Worm (Caenorhabditis elegans): ENCODE results near the gene T13C2.2.

T13C2.2 gene

DNA sequence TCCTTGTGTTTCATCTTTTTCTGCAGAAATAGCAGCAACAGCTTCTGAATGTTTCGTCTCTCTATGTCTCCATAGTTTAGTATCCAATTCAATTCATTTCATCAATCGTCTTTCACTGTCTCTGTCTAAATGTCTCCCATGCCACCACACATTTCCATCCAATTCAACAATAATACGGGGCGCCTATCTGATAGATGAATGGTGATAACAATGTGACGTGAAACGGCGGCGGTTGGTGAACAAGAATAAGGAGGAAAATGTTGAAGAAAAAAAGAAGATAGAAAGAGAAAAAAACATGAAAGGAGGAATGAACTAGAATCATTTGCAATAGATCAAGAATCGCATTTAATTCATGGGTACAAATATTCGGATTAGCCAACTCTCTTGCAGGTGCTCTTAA, 30.4 kb downstream of the T13C2.2 start:
- TF ChIP-seq snpc-1.2 (GFP tag; IDR thresholded peaks at IDR 0.05) (no peak), set-16 (GFP tag; IDR thresholded peaks at IDR 0.05) (no peak), nhr-41 (GFP tag; IDR thresholded peaks at IDR 0.05) (no peak), ceh-32 (tag; optimal IDR thresholded peaks at IDR 0.05; ENCODE audit: poor library complexity) (no peak), duxl-1 (tag; optimal IDR thresholded peaks at IDR 0.05; ENCODE audit: poor library complexity) (no peak), mep-1 (tag; optimal IDR thresholded peaks at IDR 0.05) (peak; percentile 61), zip-2 (tag; optimal IDR thresholded peaks at IDR 0.05) (no peak), zag-1 (tag; optimal IDR thresholded peaks at IDR 0.05) (no peak), daf-12 (tag; optimal IDR thresholded peaks at IDR 0.05) (no peak), nhr-28 (tag; optimal IDR thresholded peaks at IDR 0.05) (peak; percentile 92), F49E8.2 (tag; optimal IDR thresholded peaks at IDR 0.05; ENCODE audit: borderline replicate concordance) (no peak), Y5F2A.4 (GFP tag; optimal IDR thresholded peaks at IDR 0.05) (no peak), madf-5 (GFP tag; IDR thresholded peaks at IDR 0.05) (no peak), daf-8 (GFP tag; IDR thresholded peaks at IDR 0.05) (no peak), hlh-30 (tag; optimal IDR thresholded peaks at IDR 0.05; ENCODE audit: insufficient read depth) (peak; percentile 68), unc-130 (GFP tag; optimal IDR thresholded peaks at IDR 0.05) (no peak), nhr-102 (tag; optimal IDR thresholded peaks at IDR 0.05) (no peak), aly-2 (tag; optimal IDR thresholded peaks at IDR 0.05) (no peak), lim-7 (GFP tag; IDR thresholded peaks at IDR 0.05) (no peak), vab-7 (GFP tag; IDR thresholded peaks at IDR 0.05) (no peak), lir-3 (tag; optimal IDR thresholded peaks at IDR 0.05) (no peak), snpc-4 (tag; optimal IDR thresholded peaks at IDR 0.05) (no peak), mes-2 (tag; optimal IDR thresholded peaks at IDR 0.05; ENCODE audit: poor library complexity, severe bottlenecking) (peak; percentile 46), ceh-28 (tag; optimal IDR thresholded peaks at IDR 0.05) (no peak), gei-8 (GFP tag; optimal IDR thresholded peaks at IDR 0.05) (peak; percentile 13), F10B5.3 (tag; optimal IDR thresholded peaks at IDR 0.05) (no peak), ceh-82 (tag; optimal IDR thresholded peaks at IDR 0.05) (no peak), unc-39 (tag; optimal IDR thresholded peaks at IDR 0.05) (no peak), lin-13 (GFP tag; optimal IDR thresholded peaks at IDR 0.05) (no peak), saeg-2 (GFP tag; IDR thresholded peaks at IDR 0.05) (no peak), T20F7.1 (GFP tag; optimal IDR thresholded peaks at IDR 0.05) (no peak), R02D3.7 (tag; optimal IDR thresholded peaks at IDR 0.05) (no peak), unc-62 (GFP tag; optimal IDR thresholded peaks at IDR 0.05 in 1 of 2) (peak in 1 of 2 experiments; percentile 99), unc-62 (tag; optimal IDR thresholded peaks at IDR 0.05) (no peak), arid-1 (GFP tag; conservative IDR thresholded peaks at IDR 0.05) (no peak), tag-97 (GFP tag; IDR thresholded peaks at IDR 0.05) (no peak), dmd-6 (GFP tag; IDR thresholded peaks at IDR 0.05) (peak; percentile 80), attf-4 (tag; optimal IDR thresholded peaks at IDR 0.05) (no peak), spr-1 (tag; optimal IDR thresholded peaks at IDR 0.05) (no peak), egl-27 (tag; optimal IDR thresholded peaks at IDR 0.05) (no peak), sdz-12 (GFP tag; optimal IDR thresholded peaks at IDR 0.05) (no peak), mdt-29 (GFP tag; IDR thresholded peaks at IDR 0.05) (no peak), daf-19 (GFP tag; conservative IDR thresholded peaks at IDR 0.05) (no peak), zip-11 (GFP tag; IDR thresholded peaks at IDR 0.05) (no peak), dve-1 (tag; optimal IDR thresholded peaks at IDR 0.05; ENCODE audit: insufficient read depth) (peak; percentile 71), pqm-1 (tag; optimal IDR thresholded peaks at IDR 0.05) (peak; percentile 80), F37D6.2 (tag; optimal IDR thresholded peaks at IDR 0.05) (no peak), lin-38 (GFP tag; IDR thresholded peaks at IDR 0.05) (no peak), lin-15B (tag; optimal IDR thresholded peaks at IDR 0.05) (no peak), ZK337.2 (GFP tag; IDR thresholded peaks at IDR 0.05) (no peak), jun-1 (tag; optimal IDR thresholded peaks at IDR 0.05) (no peak), ztf-7 (tag; optimal IDR thresholded peaks at IDR 0.05) (no peak), ces-1 (GFP tag; optimal IDR thresholded peaks at IDR 0.05) (no peak)
